Fruit fly (Drosophila melanogaster): ENCODE measurements around the gene Gr22f.

DNA sequence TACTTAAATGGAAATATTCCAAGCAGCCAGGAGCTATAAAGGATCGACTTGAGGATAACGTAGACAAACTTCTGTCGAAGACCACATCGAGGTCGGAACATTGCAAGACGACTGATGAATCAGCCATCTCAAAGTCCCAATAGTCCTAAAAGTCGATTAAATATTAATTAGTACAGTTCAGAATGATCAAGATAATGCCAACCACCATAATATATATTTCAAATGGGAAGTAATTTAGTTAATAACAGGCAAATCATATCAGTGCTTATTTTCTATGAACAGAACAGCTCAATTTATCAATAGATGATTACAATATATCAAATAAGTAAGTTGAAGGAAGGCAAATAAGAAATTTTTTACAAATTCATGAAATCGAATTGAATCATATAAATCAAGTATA lies 34.0 kb upstream of the Gr22f start, which contains the start of gene Gr22d:
- TF ChIP-seq Sin3A (optimal IDR thresholded peaks at IDR 0.05), result no peak
- TF ChIP-seq h (optimal IDR thresholded peaks at IDR 0.05), result no peak
- no peak for TF ChIP-seq Myc (optimal IDR thresholded peaks at IDR 0.05)
- TF ChIP-seq psq (optimal IDR thresholded peaks at IDR 0.05), result no peak
- TF ChIP-seq insv (optimal IDR thresholded peaks at IDR 0.05), result no peak
- TF ChIP-seq ttk (optimal IDR thresholded peaks at IDR 0.05), result no peak

Data from Kc167 (cell line).